Worm (Caenorhabditis elegans) whole organism, L4 larva: ENCODE measurements around the gene col-153.

Experiments used
- ZK546.5 ChIP-seq, 2 experiments: sonication (generic microtip); optimal IDR thresholded peaks; 2 replicates each; lab custom pipeline; 2017; ENCODE audit warnings: missing biosample characterization in 2 of 2, missing genetic modification characterization in 2 of 2
- aha-1 ChIP-seq: fragments of 150-350 bp; peaks from one replicate; lab custom pipeline; 2014; ENCODE audit warnings: missing biosample characterization, missing genetic modification characterization
- aly-2 ChIP-seq: sonication (generic microtip); optimal IDR thresholded peaks from 2 replicates; lab custom pipeline; 2018; ENCODE audit warnings: missing biosample characterization, missing genetic modification characterization
- ceh-62 ChIP-seq: sonication (generic microtip); optimal IDR thresholded peaks from 2 replicates; lab custom pipeline; 2017; ENCODE audit warnings: missing biosample characterization, missing genetic modification characterization
- lin-13 ChIP-seq: fragments of 150-350 bp; optimal IDR thresholded peaks from 2 replicates; lab custom pipeline; 2014; ENCODE audit warnings: missing biosample characterization, missing genetic modification reagents, missing genetic modification characterization
- lin-15B ChIP-seq: fragments of 150-350 bp; sonication (generic microtip); optimal IDR thresholded peaks from 3 replicates; lab custom pipeline; 2014; ENCODE audit warnings: missing biosample characterization, missing genetic modification characterization
- lsy-2 ChIP-seq, 2 experiments: fragments of 150-350 bp in 1 of 2; sonication (generic microtip) in 1 of 2; optimal IDR thresholded peaks; 2 replicates each; lab custom pipeline; 2014 to 2017; ENCODE audit warnings: missing biosample characterization in 2 of 2, missing genetic modification characterization in 2 of 2
- nhr-76 ChIP-seq: fragments of 150-350 bp; optimal IDR thresholded peaks from 2 replicates; lab custom pipeline; 2014; ENCODE audit warnings: missing biosample characterization, missing genetic modification characterization
- ztf-7 ChIP-seq: fragments of 150-350 bp; optimal IDR thresholded peaks from 2 replicates; lab custom pipeline; 2014; ENCODE audit warnings: missing biosample characterization, missing genetic modification characterization

ce11 chrV:10955681-10956476 lies 6.3 kb downstream of the col-153 start, which contains the start of gene F17C11.13:
- TF ChIP-seq lin-13 (GFP tag; lab: Kevin White, UChicago) (no peak), ceh-62 (no peak), aly-2 (tag; lab: Kevin White, UChicago) (no peak), ZK546.5 (tag; optimal IDR thresholded peaks at IDR 0.05; lab: Kevin White, UChicago) (no peak), nhr-76 (tag; lab: Kevin White, UChicago) (no peak), ztf-7 (tag; lab: Kevin White, UChicago) (no peak), aha-1 (tag; lab: Kevin White, UChicago) (peak; percentile 98), lsy-2 (tag; optimal IDR thresholded peaks at IDR 0.05; lab: Kevin White, UChicago) (no peak), lin-15B (tag; lab: Kevin White, UChicago) (no peak)
